Worm (Caenorhabditis elegans) whole organism, L4/young adult: ENCODE data around the gene bckd-1A.

Experiments used
- W03F9.2 ChIP-seq: fragments of 150-350 bp; optimal IDR thresholded peaks from 2 replicates; lab custom pipeline; 2014; ENCODE audit warnings: missing biosample characterization, missing genetic modification characterization
- dao-5 ChIP-seq: sonication (generic microtip); optimal IDR thresholded peaks from 2 replicates; lab custom pipeline; 2016; ENCODE audit warnings: missing genotype, missing genetic modification characterization, moderate library complexity, missing compliant biosample characterization
- him-1 ChIP-seq: sonication (generic microtip); optimal IDR thresholded peaks from 2 replicates; lab custom pipeline; 2016; ENCODE audit warnings: missing genotype, missing genetic modification reagents, missing genetic modification characterization, missing compliant biosample characterization

The bckd-1A gene

ce11 chrIII:12972398-12972797 lies at the start of gene bckd-1A:
Gene bckd-1A, minus strand, starts transcription at chrIII:12972498.
- no peak for TF ChIP-seq W03F9.2
- TF ChIP-seq him-1 (tag; lab: Kevin White, UChicago) = no peak
- TF ChIP-seq dao-5 (tag; lab: Kevin White, UChicago) = no peak

ce11 chrIII:13020741-13021140 lies 48.4 kb upstream of the bckd-1A start, which contains the start of gene cyp-13A11:
Gene cyp-13A11, plus strand, starts transcription at chrIII:13021006.
- no peak for TF ChIP-seq him-1 (tag; lab: Kevin White, UChicago)
- no peak for TF ChIP-seq W03F9.2
- TF ChIP-seq dao-5 (tag; lab: Kevin White, UChicago) = no peak

ce11 chrIII:13019547-13020098 lies 47.3 kb upstream of the bckd-1A start:
- TF ChIP-seq him-1 (tag; lab: Kevin White, UChicago) (no peak), dao-5 (tag; lab: Kevin White, UChicago) (no peak), W03F9.2 (no peak)

- no peak for TF ChIP-seq W03F9.2
- TF ChIP-seq him-1 (tag; lab: Kevin White, UChicago) = no peak
- no peak for TF ChIP-seq dao-5 (tag; lab: Kevin White, UChicago)
Measured at ce11 chrIII:13018619-13019018, 46.3 kb upstream of the bckd-1A start, which contains the start of gene col-98. Gene col-98, plus strand, starts transcription at chrIII:13019008.

- TF ChIP-seq him-1 (tag; lab: Kevin White, UChicago) = peak; percentile 6
- peak; percentile 56 for TF ChIP-seq W03F9.2
- TF ChIP-seq dao-5 (tag; lab: Kevin White, UChicago) = peak; percentile 51
Measured at ce11 chrIII:13015754-13016317, 43.5 kb upstream of the bckd-1A start.

ce11 chrIII:13013912-13014311 lies 41.6 kb upstream of the bckd-1A start:
- no peak for TF ChIP-seq dao-5 (tag; lab: Kevin White, UChicago)
- TF ChIP-seq him-1 (tag; lab: Kevin White, UChicago) = no peak
- TF ChIP-seq W03F9.2 = no peak

- no peak for TF ChIP-seq W03F9.2
- no peak for TF ChIP-seq dao-5 (tag; lab: Kevin White, UChicago)
- no peak for TF ChIP-seq him-1 (tag; lab: Kevin White, UChicago)
Measured at ce11 chrIII:13011927-13012326, 39.6 kb upstream of the bckd-1A start.

ce11 chrIII:13005161-13005560 lies 32.9 kb upstream of the bckd-1A start, which contains the start of gene snf-7:
Gene snf-7, plus strand, starts transcription at chrIII:13005461.
- TF ChIP-seq W03F9.2 (no peak), him-1 (tag; lab: Kevin White, UChicago) (no peak), dao-5 (tag; lab: Kevin White, UChicago) (no peak)

ce11 chrIII:13004316-13004715 lies 32.0 kb upstream of the bckd-1A start:
- no peak for TF ChIP-seq W03F9.2
- TF ChIP-seq him-1 (tag; lab: Kevin White, UChicago) = no peak
- no peak for TF ChIP-seq dao-5 (tag; lab: Kevin White, UChicago)

- TF ChIP-seq him-1 (tag; lab: Kevin White, UChicago) (no peak), W03F9.2 (no peak)
Measured at ce11 chrIII:13002098-13002497, 29.8 kb upstream of the bckd-1A start, which contains the start of gene ZK1010.10. Gene ZK1010.10, plus strand, starts transcription at chrIII:13002383.

- no peak for TF ChIP-seq W03F9.2
- no peak for TF ChIP-seq him-1 (tag; lab: Kevin White, UChicago)
- no peak for TF ChIP-seq dao-5 (tag; lab: Kevin White, UChicago)
Measured at ce11 chrIII:13000457-13000856, 28.2 kb upstream of the bckd-1A start, which contains the start of gene ZK1010.8. Gene ZK1010.8, minus strand, starts transcription at chrIII:13000670.

ce11 chrIII:12998252-12998651 lies 26.0 kb upstream of the bckd-1A start:
- TF ChIP-seq him-1 (tag; lab: Kevin White, UChicago) = no peak
- TF ChIP-seq dao-5 (tag; lab: Kevin White, UChicago) = no peak
- TF ChIP-seq W03F9.2 = no peak

ce11 chrIII:12993607-12994006 lies 21.3 kb upstream of the bckd-1A start, which contains the start of gene col-97:
Gene col-97, minus strand, starts transcription at chrIII:12993707.
- TF ChIP-seq dao-5 (tag; lab: Kevin White, UChicago) (no peak), W03F9.2 (no peak), him-1 (tag; lab: Kevin White, UChicago) (no peak)

- TF ChIP-seq him-1 (tag; lab: Kevin White, UChicago) (no peak), dao-5 (tag; lab: Kevin White, UChicago) (no peak), W03F9.2 (no peak)
Measured at ce11 chrIII:12993055-12993454, 20.8 kb upstream of the bckd-1A start.
